Worm (Caenorhabditis elegans) whole organism, L1 larva: ENCODE results near the gene tsn-1.
A peak's percentile ranks its signal among the peaks of the same experiment; 100 is the strongest.

Experiments used
- C04F5.9 ChIP-seq: sonication (generic microtip); optimal IDR thresholded peaks from 2 replicates; lab custom pipeline; 2016; ENCODE audit warnings: missing genetic modification characterization, missing compliant biosample characterization
- C16A3.4 ChIP-seq: fragments of 150-350 bp; optimal IDR thresholded peaks from 2 replicates; lab custom pipeline; 2014; ENCODE audit warnings: missing biosample characterization, missing genetic modification characterization
- C34B4.2 ChIP-seq: sonication (generic microtip); optimal IDR thresholded peaks from 2 replicates; lab custom pipeline; 2017; ENCODE audit warnings: mild to moderate bottlenecking, missing genetic modification characterization, missing compliant biosample characterization
- F16B12.6 ChIP-seq: fragments of 150-350 bp; optimal IDR thresholded peaks from 2 replicates; lab custom pipeline; 2014; ENCODE audit warnings: missing biosample characterization, missing genetic modification characterization
- Y116A8C.19 ChIP-seq: sonication (generic microtip); optimal IDR thresholded peaks from 2 replicates; lab custom pipeline; 2016; ENCODE audit warnings: missing compliant biosample characterization, missing genetic modification characterization, borderline replicate concordance
- blmp-1 ChIP-seq: fragments of 150-350 bp; optimal IDR thresholded peaks from 2 replicates; lab custom pipeline; 2014; ENCODE audit warnings: missing biosample characterization, missing genetic modification characterization
- ceh-8 ChIP-seq: fragments of 200-800 bp; sonication (Bioruptor generic); optimal IDR thresholded peaks from 2 replicates; lab custom pipeline; 2018; ENCODE audit warnings: mild to moderate bottlenecking, missing genetic modification characterization, moderate library complexity, missing compliant biosample characterization
- ceh-82 ChIP-seq, 3 experiments: fragments of 150-350 bp in 1 of 3; sonication (generic microtip) in 2 of 3; optimal IDR thresholded peaks; 2 replicates each; lab custom pipeline; 2014 to 2017; ENCODE audit warnings: missing biosample characterization in 3 of 3, missing genetic modification characterization in 3 of 3
- ceh-88 ChIP-seq: fragments of 200-800 bp; sonication (Bioruptor generic); IDR thresholded peaks from 2 replicates; pipeline ENCODE4 v1.3.6; 2022; ENCODE audit warnings: missing genetic modification characterization, missing compliant biosample characterization
- dpl-1 ChIP-seq, 3 experiments: fragments of 150-350 bp in 2 of 3; sonication (generic microtip) in 1 of 3; optimal IDR thresholded peaks; 2 replicates each; lab custom pipeline; 2014 to 2017; ENCODE audit warnings: missing biosample characterization in 3 of 3, missing genetic modification characterization in 3 of 3, missing genetic modification reagents in 3 of 3
- efl-1 ChIP-seq, 4 experiments: fragments of 150-350 bp; optimal IDR thresholded peaks in 3 of 4; peaks in 1 of 4; 1 replicate in 1 of 4; 2 replicates in 3 of 4; lab custom pipeline; 2014; ENCODE audit warnings: missing biosample characterization in 2 of 4, missing genetic modification characterization in 2 of 4, missing genetic modification reagents in 2 of 4
- efl-3 ChIP-seq: fragments of 200-800 bp; sonication (Bioruptor generic); optimal IDR thresholded peaks from 2 replicates; lab custom pipeline; 2018; ENCODE audit warnings: mild to moderate bottlenecking, missing genetic modification characterization, missing compliant biosample characterization
- elt-2 ChIP-seq: sonication (generic microtip); optimal IDR thresholded peaks from 2 replicates; lab custom pipeline; 2016; ENCODE audit warnings: missing genetic modification characterization, mild to moderate bottlenecking, inconsistent platforms, missing compliant biosample characterization, missing genetic modification reagents
- elt-3 ChIP-seq, 6 experiments: fragments of 150-350 bp in 1 of 6; sonication (generic microtip); optimal IDR thresholded peaks; 2 replicates each; lab custom pipeline; 2017 to 2018; ENCODE audit warnings: missing biosample characterization in 6 of 6, missing genetic modification characterization in 6 of 6, inconsistent platforms in 1 of 6
- fkh-10 ChIP-seq: sonication (generic microtip); optimal IDR thresholded peaks from 2 replicates; lab custom pipeline; 2017; ENCODE audit warnings: missing biosample characterization, missing genetic modification reagents, missing genetic modification characterization
- fkh-4 ChIP-seq: sonication (generic microtip); optimal IDR thresholded peaks from 2 replicates; lab custom pipeline; 2016; ENCODE audit warnings: missing compliant biosample characterization, missing genetic modification characterization, borderline replicate concordance
- fkh-8 ChIP-seq: sonication (generic microtip); optimal IDR thresholded peaks from 2 replicates; lab custom pipeline; 2016; ENCODE audit warnings: mild to moderate bottlenecking, missing genetic modification characterization, missing compliant biosample characterization
- fos-1 ChIP-seq: fragments of 150-350 bp; optimal IDR thresholded peaks from 2 replicates; lab custom pipeline; 2014; ENCODE audit warnings: missing biosample characterization, missing genetic modification characterization
- grh-1 ChIP-seq: fragments of 200-800 bp; sonication (Bioruptor generic); IDR thresholded peaks from 2 replicates; pipeline ENCODE4 v1.3.6; 2022; ENCODE audit warnings: missing genetic modification reagents, missing genetic modification characterization, missing compliant biosample characterization
- hlh-4 ChIP-seq: sonication (generic microtip); optimal IDR thresholded peaks from 2 replicates; lab custom pipeline; 2016; ENCODE audit warnings: mild to moderate bottlenecking, missing genetic modification characterization, missing compliant biosample characterization
- irx-1 ChIP-seq: sonication (generic microtip); optimal IDR thresholded peaks from 2 replicates; lab custom pipeline; 2016; ENCODE audit warnings: missing genetic modification characterization, missing compliant biosample characterization
- lin-13 ChIP-seq: fragments of 150-350 bp; optimal IDR thresholded peaks from 2 replicates; lab custom pipeline; 2014; ENCODE audit warnings: missing biosample characterization, missing genetic modification reagents, missing genetic modification characterization
- lin-14 ChIP-seq: fragments of 200-800 bp; sonication (Bioruptor generic); optimal IDR thresholded peaks from 2 replicates; lab custom pipeline; 2018; ENCODE audit warnings: mild to moderate bottlenecking, missing genetic modification characterization, moderate library complexity, missing compliant biosample characterization
- lin-15B ChIP-seq: fragments of 150-350 bp; sonication (generic microtip); optimal IDR thresholded peaks from 3 replicates; lab custom pipeline; 2014; ENCODE audit warnings: missing biosample characterization, missing genetic modification characterization
- lin-35 ChIP-seq, 2 experiments: fragments of 150-350 bp; optimal IDR thresholded peaks; 2 replicates each; lab custom pipeline; 2014; ENCODE audit warnings: missing biosample characterization in 2 of 2, missing genetic modification characterization in 2 of 2, missing genetic modification reagents in 2 of 2
- lir-3 ChIP-seq: sonication (generic microtip); optimal IDR thresholded peaks from 2 replicates; lab custom pipeline; 2016; ENCODE audit warnings: mild to moderate bottlenecking, missing genetic modification characterization, moderate library complexity, missing compliant biosample characterization; ENCODE audit not compliant: poor library complexity
- lsy-2 ChIP-seq, 2 experiments: fragments of 150-350 bp; optimal IDR thresholded peaks; 2 replicates each; lab custom pipeline; 2014; ENCODE audit warnings: missing biosample characterization in 2 of 2, missing genetic modification characterization in 2 of 2
- mab-9 ChIP-seq: fragments of 200-800 bp; sonication (Bioruptor generic); IDR thresholded peaks from 2 replicates; pipeline ENCODE4 v1.3.6; 2022; ENCODE audit warnings: missing genetic modification reagents, missing genetic modification characterization, missing compliant biosample characterization
- mdl-1 ChIP-seq, 2 experiments: fragments of 150-350 bp; optimal IDR thresholded peaks; 2 replicates each; lab custom pipeline; 2014 to 2017; ENCODE audit warnings: missing biosample characterization in 2 of 2, missing genetic modification characterization in 2 of 2, inconsistent platforms in 1 of 2
- mep-1 ChIP-seq: fragments of 150-350 bp; optimal IDR thresholded peaks from 2 replicates; lab custom pipeline; 2014; ENCODE audit warnings: missing biosample characterization, missing genetic modification characterization
- nhr-20 ChIP-seq: sonication (generic microtip); optimal IDR thresholded peaks from 2 replicates; lab custom pipeline; 2016; ENCODE audit warnings: mild to moderate bottlenecking, missing genetic modification characterization, missing compliant biosample characterization
- nhr-71 ChIP-seq: sonication (generic microtip); optimal IDR thresholded peaks from 2 replicates; lab custom pipeline; 2016; ENCODE audit warnings: mild to moderate bottlenecking, missing genetic modification characterization, moderate library complexity, missing compliant biosample characterization
- nhr-85 ChIP-seq: sonication (generic microtip); peaks from one replicate; lab custom pipeline; 2016; ENCODE audit warnings: missing genetic modification characterization, inconsistent platforms, missing compliant biosample characterization
- nhr-90 ChIP-seq: sonication (generic microtip); optimal IDR thresholded peaks from 2 replicates; lab custom pipeline; 2016; ENCODE audit warnings: mild to moderate bottlenecking, missing genetic modification characterization, missing compliant biosample characterization; ENCODE audit not compliant: poor library complexity
- snpc-4 ChIP-seq: fragments of 150-350 bp; optimal IDR thresholded peaks from 2 replicates; lab custom pipeline; 2014; ENCODE audit warnings: missing biosample characterization, missing genetic modification characterization
- snu-23 ChIP-seq: sonication (generic microtip); optimal IDR thresholded peaks from 2 replicates; lab custom pipeline; 2016; ENCODE audit warnings: missing genetic modification characterization, missing compliant biosample characterization
- sox-4 ChIP-seq: sonication (generic microtip); optimal IDR thresholded peaks from 2 replicates; lab custom pipeline; 2016; ENCODE audit warnings: missing genetic modification characterization, missing compliant biosample characterization
- sptf-1 ChIP-seq: fragments of 150-350 bp; optimal IDR thresholded peaks from 2 replicates; lab custom pipeline; 2014; ENCODE audit warnings: missing biosample characterization, missing genetic modification characterization
- sup-37 ChIP-seq: fragments of 200-800 bp; sonication (Bioruptor generic); optimal IDR thresholded peaks from 2 replicates; lab custom pipeline; 2018; ENCODE audit warnings: mild to moderate bottlenecking, missing genetic modification characterization, missing compliant biosample characterization
- tbx-2 ChIP-seq: sonication (generic microtip); optimal IDR thresholded peaks from 2 replicates; lab custom pipeline; 2016; ENCODE audit warnings: missing genetic modification characterization, missing compliant biosample characterization
- tlp-1 ChIP-seq: fragments of 150-350 bp; optimal IDR thresholded peaks from 2 replicates; lab custom pipeline; 2014; ENCODE audit warnings: missing biosample characterization, missing genetic modification characterization
- unc-98 ChIP-seq: fragments of 200-800 bp; sonication (Bioruptor generic); IDR thresholded peaks from 2 replicates; pipeline ENCODE4 v1.3.6; 2022; ENCODE audit warnings: missing genetic modification characterization, missing compliant biosample characterization

tsn-1 gene

DNA sequence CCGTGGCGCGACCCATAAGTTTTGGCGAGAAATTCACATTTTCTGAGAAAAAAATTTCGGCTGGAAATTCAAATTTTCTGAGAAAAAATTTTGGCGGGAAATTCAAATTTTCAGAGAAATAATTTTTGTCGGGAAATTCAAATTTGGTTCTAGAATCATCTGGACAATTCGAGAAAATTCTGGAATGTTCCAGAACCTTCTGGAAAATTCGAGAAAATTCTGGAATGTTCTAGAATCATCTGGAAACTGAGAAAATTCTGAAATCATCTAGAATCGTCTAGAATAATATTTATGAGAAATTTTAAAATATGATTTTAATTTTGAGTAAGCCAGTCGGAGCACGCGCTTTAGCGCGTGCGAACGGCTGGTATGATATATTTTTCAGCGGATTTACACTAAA is 21.8 kb upstream of the tsn-1 start:
- no peak for TF ChIP-seq lin-15B (tag; lab: Kevin White, UChicago)
- no peak for TF ChIP-seq elt-3 (tag; optimal IDR thresholded peaks at IDR 0.05; lab: Kevin White, UChicago)
- no peak for TF ChIP-seq ceh-88 (GFP tag; lab: Robert Waterston, UW)
- TF ChIP-seq unc-98 (GFP tag; lab: Robert Waterston, UW) = no peak
- TF ChIP-seq tbx-2 (tag; lab: Kevin White, UChicago) = no peak
- no peak for TF ChIP-seq lin-35 (GFP tag; optimal IDR thresholded peaks at IDR 0.05; lab: Kevin White, UChicago)
- no peak for TF ChIP-seq grh-1 (GFP tag; lab: Robert Waterston, UW)
- TF ChIP-seq F16B12.6 (tag; lab: Kevin White, UChicago) = no peak
- TF ChIP-seq mdl-1 (tag; optimal IDR thresholded peaks at IDR 0.05; lab: Kevin White, UChicago) = no peak
- TF ChIP-seq lin-13 (GFP tag; lab: Kevin White, UChicago) = no peak
- TF ChIP-seq fos-1 = no peak
- TF ChIP-seq dpl-1 (GFP tag; optimal IDR thresholded peaks at IDR 0.05; lab: Kevin White, UChicago) = no peak
- no peak for TF ChIP-seq tlp-1 (tag; lab: Kevin White, UChicago)
- TF ChIP-seq fkh-4 (tag; lab: Kevin White, UChicago) = no peak
- TF ChIP-seq efl-1 (optimal IDR thresholded peaks at IDR 0.05; lab: Kevin White, UChicago) = no peak
- TF ChIP-seq efl-1 (GFP tag; optimal IDR thresholded peaks at IDR 0.05 in 1 of 2; lab: Kevin White, UChicago) = no peak
- TF ChIP-seq sup-37 (GFP tag; lab: Kevin White, UChicago) = no peak
- TF ChIP-seq fkh-8 (tag; lab: Kevin White, UChicago) = no peak
- no peak for TF ChIP-seq efl-3 (GFP tag; lab: Kevin White, UChicago)
- no peak for TF ChIP-seq sptf-1

DNA sequence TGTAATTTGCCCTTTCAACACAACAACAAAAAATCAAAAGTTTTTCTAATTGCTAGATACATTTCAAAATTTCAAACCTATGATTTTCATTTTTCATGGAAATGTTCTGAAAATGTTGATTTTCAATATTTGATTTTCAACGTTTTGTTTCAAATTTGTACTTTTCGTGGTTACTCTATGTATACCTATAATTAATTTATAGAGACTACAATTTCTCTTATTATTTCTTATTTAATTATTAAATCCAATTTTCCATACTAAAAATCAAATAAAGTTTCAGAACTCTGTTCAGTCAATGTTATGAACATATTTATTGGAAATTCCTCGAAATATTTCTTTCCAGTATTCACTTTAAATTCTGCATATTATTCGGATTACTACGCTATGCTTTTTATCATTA is 19.7 kb upstream of the tsn-1 start, which contains the start of gene sre-39:
Gene sre-39 (plus strand): TSS at position 301 of the 400 bp plus-strand sequence.
- TF ChIP-seq sptf-1 (no peak), mab-9 (no peak), irx-1 (tag; lab: Kevin White, UChicago) (no peak), lin-15B (tag; lab: Kevin White, UChicago) (no peak), snpc-4 (tag; lab: Kevin White, UChicago) (no peak), C34B4.2 (tag; lab: Kevin White, UChicago) (no peak), nhr-85 (tag; lab: Kevin White, UChicago) (no peak), elt-2 (tag; lab: Kevin White, UChicago) (no peak), ceh-82 (tag; optimal IDR thresholded peaks at IDR 0.05; lab: Kevin White, UChicago) (no peak)

DNA sequence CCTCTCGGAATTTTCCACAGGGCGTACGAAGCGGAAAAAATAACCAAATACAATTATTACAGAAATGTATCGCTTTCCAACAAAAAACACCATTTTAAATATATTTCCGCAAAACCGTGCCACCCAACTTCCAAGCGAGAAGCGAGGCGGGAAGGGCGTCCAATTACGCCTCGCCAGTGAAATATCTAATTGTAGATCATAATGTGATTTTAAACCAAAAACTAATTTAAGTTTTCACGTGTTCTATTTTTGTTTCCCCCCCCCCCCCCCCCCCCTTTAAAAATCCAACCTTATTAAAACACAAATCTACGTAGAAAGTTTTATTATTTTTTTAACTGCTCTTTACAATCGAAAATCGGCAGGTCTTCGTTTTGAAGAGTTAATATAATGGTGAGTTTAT is 17.1 kb upstream of the tsn-1 start, which contains the start of gene F10G7.12:
Gene F10G7.12 (plus strand): TSS at position 301 of the 400 bp plus-strand sequence.
- no peak for TF ChIP-seq hlh-4 (tag; lab: Kevin White, UChicago)
- no peak for TF ChIP-seq tbx-2 (tag; lab: Kevin White, UChicago)
- TF ChIP-seq sox-4 (tag; lab: Kevin White, UChicago) = no peak
- no peak for TF ChIP-seq unc-98 (GFP tag; lab: Robert Waterston, UW)
- TF ChIP-seq grh-1 (GFP tag; lab: Robert Waterston, UW) = no peak

DNA sequence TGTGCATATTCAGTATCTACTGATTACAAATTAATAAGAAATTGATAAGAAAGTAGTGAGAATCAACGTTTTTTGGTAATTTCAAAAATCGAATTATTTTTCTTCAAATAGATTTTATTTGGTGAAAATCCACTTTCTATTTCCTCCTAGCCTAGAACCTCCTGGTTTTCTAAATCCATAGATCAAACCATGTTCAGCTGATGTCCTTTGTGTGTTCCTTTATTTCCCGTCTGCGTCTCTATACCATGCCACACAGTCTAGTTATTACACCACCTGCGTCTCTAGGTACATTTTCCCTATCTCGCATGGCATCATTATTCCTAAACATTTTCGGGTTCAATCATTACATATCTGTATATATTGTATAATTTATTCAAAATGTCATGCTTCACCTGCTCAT is 13.5 kb upstream of the tsn-1 start, which contains the start of gene F10G7.5:
Gene F10G7.5 (plus strand): TSS at position 286 of the 400 bp plus-strand sequence.
- peak; percentile 9 for TF ChIP-seq nhr-71 (tag; lab: Kevin White, UChicago)
- peak; percentile 42 for TF ChIP-seq nhr-85 (tag; lab: Kevin White, UChicago)
- no peak for TF ChIP-seq lir-3 (tag; lab: Kevin White, UChicago)
- TF ChIP-seq snu-23 (GFP tag; lab: Kevin White, UChicago) = peak; percentile 23
- no peak for TF ChIP-seq Y116A8C.19 (tag; lab: Kevin White, UChicago)
- TF ChIP-seq nhr-20 = no peak
- no peak for TF ChIP-seq ceh-8 (GFP tag; lab: Kevin White, UChicago)
- TF ChIP-seq nhr-90 (tag; lab: Kevin White, UChicago) = no peak
- peak; percentile 31 to 52 for TF ChIP-seq lsy-2 (tag; optimal IDR thresholded peaks at IDR 0.05; lab: Kevin White, UChicago)
- no peak for TF ChIP-seq C04F5.9 (tag; lab: Kevin White, UChicago)
- TF ChIP-seq lin-14 (GFP tag; lab: Kevin White, UChicago) = peak; percentile 67
- peak; percentile 64 for TF ChIP-seq elt-2 (tag; lab: Kevin White, UChicago)
- TF ChIP-seq C16A3.4 (tag; lab: Kevin White, UChicago) = no peak
- TF ChIP-seq blmp-1 (tag; lab: Kevin White, UChicago) = peak; percentile 55
- peak in 2 of 3 experiments; percentile 11 to 34 for TF ChIP-seq dpl-1 (GFP tag; optimal IDR thresholded peaks at IDR 0.05; lab: Kevin White, UChicago)
- TF ChIP-seq mep-1 (tag; lab: Kevin White, UChicago) = no peak
- peak; percentile 33 to 68 for TF ChIP-seq efl-1 (optimal IDR thresholded peaks at IDR 0.05; lab: Kevin White, UChicago)
- TF ChIP-seq efl-1 (GFP tag; optimal IDR thresholded peaks at IDR 0.05 in 1 of 2; lab: Kevin White, UChicago) = peak; percentile 17 to 92
- no peak for TF ChIP-seq snpc-4 (tag; lab: Kevin White, UChicago)
- no peak for TF ChIP-seq ceh-88 (GFP tag; lab: Robert Waterston, UW)
- no peak for TF ChIP-seq fkh-10 (GFP tag; lab: Kevin White, UChicago)
- TF ChIP-seq lin-35 (GFP tag; optimal IDR thresholded peaks at IDR 0.05; lab: Kevin White, UChicago) = peak in 1 of 2 experiments; percentile 32
